Fruit fly (Drosophila melanogaster): ENCODE results near the gene Tango1.

DNA sequence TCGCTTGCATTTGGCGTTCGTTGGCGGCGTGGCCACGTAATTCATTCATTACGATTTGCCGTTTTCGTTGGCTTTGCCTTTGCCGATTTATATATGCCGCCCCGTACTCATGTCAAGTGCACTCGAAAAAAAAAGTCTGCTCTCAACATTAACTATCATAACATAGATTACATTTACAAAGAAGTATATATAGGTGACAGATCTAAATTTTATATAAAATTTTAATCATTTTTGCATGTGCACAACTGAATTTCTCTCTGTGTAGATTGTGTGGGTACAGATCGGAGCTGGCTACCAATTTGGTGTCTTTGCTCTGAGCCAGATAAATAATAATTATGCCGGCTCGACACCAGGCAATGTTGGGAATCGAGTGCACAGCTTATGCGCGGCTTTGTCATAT is 49.2 kb downstream of the Tango1 start:
- TF ChIP-seq Pif1A (GFP tag; optimal IDR thresholded peaks at IDR 0.05) (peak; percentile 65), D1 (tag; optimal IDR thresholded peaks at IDR 0.05) (no peak)
